Fruit fly (Drosophila melanogaster) whole organism, embryonic: Measurements from ENCODE around the gene CG32032.

Experiments
- Ada2b ChIP-seq: fragments of 200-800 bp; sonication (Bioruptor generic); IDR thresholded peaks from 2 replicates; pipeline ENCODE4 v1.3.6; 2022; ENCODE audit warnings: missing biosample characterization, missing genetic modification characterization
- CG11398 ChIP-seq: fragments of 200-800 bp; sonication (Bioruptor generic); optimal IDR thresholded peaks from 2 replicates; lab custom pipeline; 2016; ENCODE audit warnings: missing biosample characterization, missing genetic modification characterization
- CG11504 ChIP-seq: fragments of 200-800 bp; sonication (Bioruptor generic); optimal IDR thresholded peaks from 3 replicates; lab custom pipeline; 2019; ENCODE audit warnings: missing biosample characterization, mild to moderate bottlenecking, missing genetic modification characterization, moderate library complexity
- CG12071 ChIP-seq: fragments of 200-800 bp; sonication (Bioruptor generic); optimal IDR thresholded peaks from 3 replicates; lab custom pipeline; 2018; ENCODE audit warnings: missing biosample characterization, mild to moderate bottlenecking, missing genetic modification characterization
- CG12299 ChIP-seq: fragments of 200-800 bp; sonication (Bioruptor generic); optimal IDR thresholded peaks from 2 replicates; lab custom pipeline; 2018; ENCODE audit warnings: missing biosample characterization, mild to moderate bottlenecking, missing genetic modification characterization
- CG13287 ChIP-seq: fragments of 200-800 bp; sonication (Bioruptor generic); IDR thresholded peaks from 2 replicates; pipeline ENCODE4 v1.3.6; 2022; ENCODE audit warnings: missing biosample characterization, missing genetic modification characterization; ENCODE audit not compliant: partially characterized antibody
- CG15269 ChIP-seq: fragments of 200-800 bp; sonication (Bioruptor generic); optimal IDR thresholded peaks from 2 replicates; lab custom pipeline; 2018; ENCODE audit warnings: missing biosample characterization, mild to moderate bottlenecking, missing genetic modification characterization, moderate library complexity
- CG1529 ChIP-seq: fragments of 200-800 bp; sonication (Bioruptor generic); optimal IDR thresholded peaks from 3 replicates; lab custom pipeline; 2018; ENCODE audit warnings: missing biosample characterization, missing genetic modification characterization
- CG1602 ChIP-seq: fragments of 200-800 bp; sonication (Bioruptor generic); optimal IDR thresholded peaks from 3 replicates; lab custom pipeline; 2016; ENCODE audit warnings: missing biosample characterization, missing genetic modification characterization
- CG16779 ChIP-seq: fragments of 200-800 bp; sonication (Bioruptor generic); IDR thresholded peaks from 2 replicates; pipeline ENCODE4 v1.3.6; 2022; ENCODE audit warnings: missing biosample characterization, missing genetic modification characterization
- CG17361 ChIP-seq: fragments of 200-800 bp; sonication (Bioruptor generic); IDR thresholded peaks from 3 replicates; pipeline ENCODE4 v1.3.6; 2022; ENCODE audit warnings: missing biosample characterization, missing genetic modification characterization
- CG17385 ChIP-seq: fragments of 200-800 bp; sonication (Bioruptor generic); optimal IDR thresholded peaks from 3 replicates; lab custom pipeline; 2018; ENCODE audit warnings: missing biosample characterization, mild to moderate bottlenecking, missing genetic modification characterization
- CG17829 ChIP-seq: fragments of 200-800 bp; optimal IDR thresholded peaks from 2 replicates; lab custom pipeline; 2019; ENCODE audit warnings: missing biosample characterization, mild to moderate bottlenecking, missing genetic modification characterization, moderate library complexity
- CG34376 ChIP-seq: fragments of 200-800 bp; sonication (Bioruptor generic); optimal IDR thresholded peaks from 2 replicates; lab custom pipeline; 2018; ENCODE audit warnings: missing biosample characterization, mild to moderate bottlenecking, missing genetic modification characterization
- CG3838 ChIP-seq: fragments of 200-800 bp; sonication (Bioruptor generic); optimal IDR thresholded peaks from 3 replicates; lab custom pipeline; 2016; ENCODE audit warnings: missing biosample characterization, missing genetic modification characterization
- CG6254 ChIP-seq: fragments of 200-800 bp; sonication (Bioruptor generic); optimal IDR thresholded peaks from 3 replicates; lab custom pipeline; 2017; ENCODE audit warnings: mild to moderate bottlenecking, missing biosample characterization, missing genetic modification reagents, missing genetic modification characterization
- CHES-1-like ChIP-seq: fragments of 200-800 bp; sonication (Bioruptor generic); optimal IDR thresholded peaks from 2 replicates; lab custom pipeline; 2016; ENCODE audit warnings: missing biosample characterization, missing genetic modification characterization
- CTCF ChIP-seq: fragments of 200-800 bp; sonication (Bioruptor generic); optimal IDR thresholded peaks from 2 replicates; lab custom pipeline; 2017; ENCODE audit warnings: missing biosample characterization, mild to moderate bottlenecking, missing genetic modification characterization, moderate library complexity
- CoRest ChIP-seq: fragments of 200-800 bp; sonication (Bioruptor generic); optimal IDR thresholded peaks from 3 replicates; lab custom pipeline; 2018; ENCODE audit warnings: missing biosample characterization, mild to moderate bottlenecking, missing genetic modification characterization, moderate library complexity
- Dll ChIP-seq: fragments of 200-800 bp; sonication (Bioruptor generic); IDR thresholded peaks from 4 replicates; pipeline ENCODE4 v1.3.6; 2022; ENCODE audit warnings: missing biosample characterization, missing genetic modification characterization; ENCODE audit not compliant: partially characterized antibody
- Doc3 ChIP-seq: fragments of 200-800 bp; sonication (Bioruptor generic); IDR thresholded peaks from 3 replicates; pipeline ENCODE4 v1.3.6; 2022; ENCODE audit warnings: missing biosample characterization, missing genetic modification characterization; ENCODE audit not compliant: partially characterized antibody
- E2f2 ChIP-seq: fragments of 200-800 bp; sonication (Bioruptor generic); IDR thresholded peaks from 2 replicates; pipeline ENCODE4 v1.3.6; 2022; ENCODE audit warnings: missing biosample characterization, missing genetic modification characterization
- GATAe ChIP-seq: fragments of 200-800 bp; sonication (Bioruptor generic); conservative IDR thresholded peaks from 2 replicates; pipeline ENCODE4 v1.3.6; 2022; ENCODE audit warnings: missing biosample characterization, missing genetic modification characterization
- HLH4C ChIP-seq: fragments of 200-800 bp; sonication (Bioruptor generic); IDR thresholded peaks from 3 replicates; pipeline ENCODE4 v1.3.6; 2022; ENCODE audit warnings: missing biosample characterization, missing genetic modification characterization; ENCODE audit not compliant: partially characterized antibody
- HLH54F ChIP-seq: fragments of 200-800 bp; sonication (Bioruptor generic); optimal IDR thresholded peaks from 3 replicates; lab custom pipeline; 2016; ENCODE audit warnings: missing biosample characterization, missing genetic modification characterization
- Kr ChIP-seq: fragments of 200-800 bp; sonication (Bioruptor generic); optimal IDR thresholded peaks from 2 replicates; lab custom pipeline; 2017; ENCODE audit warnings: missing biosample characterization, mild to moderate bottlenecking, missing genetic modification characterization
- Ptx1 ChIP-seq: fragments of 200-800 bp; sonication (Bioruptor generic); IDR thresholded peaks from 2 replicates; pipeline ENCODE4 v1.3.6; 2022; ENCODE audit warnings: missing biosample characterization, missing genetic modification characterization
- Rx ChIP-seq: fragments of 200-800 bp; sonication (Bioruptor generic); IDR thresholded peaks from 2 replicates; pipeline ENCODE4 v1.3.6; 2022; ENCODE audit warnings: missing biosample characterization, missing genetic modification characterization
- az2 ChIP-seq: fragments of 200-800 bp; sonication (Bioruptor generic); optimal IDR thresholded peaks from 3 replicates; lab custom pipeline; 2016; ENCODE audit warnings: missing biosample characterization, missing genetic modification characterization
- bbx ChIP-seq: fragments of 200-800 bp; sonication (Bioruptor generic); IDR thresholded peaks from 2 replicates; pipeline ENCODE4 v1.3.6; 2022; ENCODE audit warnings: missing biosample characterization, missing genetic modification characterization; ENCODE audit not compliant: partially characterized antibody
- chinmo ChIP-seq: fragments of 200-800 bp; sonication (Bioruptor generic); IDR thresholded peaks from 4 replicates; pipeline ENCODE4 v1.3.6; 2022; ENCODE audit warnings: missing biosample characterization, missing genetic modification characterization; ENCODE audit not compliant: partially characterized antibody
- croc ChIP-seq: fragments of 200-800 bp; sonication (Bioruptor generic); conservative IDR thresholded peaks from 3 replicates; pipeline ENCODE4 v1.3.6; 2022; ENCODE audit warnings: missing biosample characterization, missing genetic modification characterization
- cwo ChIP-seq: fragments of 200-800 bp; sonication (Bioruptor generic); optimal IDR thresholded peaks from 3 replicates; lab custom pipeline; 2017; ENCODE audit warnings: missing biosample characterization, missing genetic modification characterization, mild to moderate bottlenecking, moderate library complexity, missing genetic modification reagents
- gem ChIP-seq: fragments of 200-800 bp; sonication (Bioruptor generic); optimal IDR thresholded peaks from 2 replicates; lab custom pipeline; 2019; ENCODE audit warnings: missing biosample characterization, mild to moderate bottlenecking, missing genetic modification characterization, moderate library complexity
- gfzf ChIP-seq: fragments of 200-800 bp; sonication (Bioruptor generic); optimal IDR thresholded peaks from 2 replicates; lab custom pipeline; 2016; ENCODE audit warnings: missing biosample characterization, mild to moderate bottlenecking, missing genetic modification characterization, moderate library complexity
- inv ChIP-seq: fragments of 200-800 bp; sonication (Bioruptor generic); IDR thresholded peaks from 2 replicates; pipeline ENCODE4 v1.3.6; 2022; ENCODE audit warnings: missing biosample characterization, missing genetic modification characterization; ENCODE audit not compliant: partially characterized antibody
- kni ChIP-seq: fragments of 200-800 bp; sonication (Bioruptor generic); optimal IDR thresholded peaks from 3 replicates; lab custom pipeline; 2017; ENCODE audit warnings: mild to moderate bottlenecking, missing biosample characterization, missing genetic modification reagents, missing genetic modification characterization
- nerfin-1 ChIP-seq: fragments of 200-800 bp; sonication (Bioruptor generic); optimal IDR thresholded peaks from 3 replicates; lab custom pipeline; 2019; ENCODE audit warnings: missing biosample characterization, mild to moderate bottlenecking, missing genetic modification characterization, moderate library complexity
- nmo ChIP-seq: fragments of 200-800 bp; sonication (Bioruptor generic); optimal IDR thresholded peaks from 2 replicates; lab custom pipeline; 2018; ENCODE audit warnings: missing biosample characterization, mild to moderate bottlenecking, missing genetic modification characterization, moderate library complexity
- onecut ChIP-seq: fragments of 200-800 bp; sonication (Bioruptor generic); IDR thresholded peaks from 2 replicates; pipeline ENCODE4 v1.3.6; 2022; ENCODE audit warnings: missing biosample characterization, missing genetic modification characterization
- pros ChIP-seq: fragments of 200-800 bp; sonication (Bioruptor generic); optimal IDR thresholded peaks from 3 replicates; lab custom pipeline; 2019; ENCODE audit warnings: missing biosample characterization, mild to moderate bottlenecking, missing genetic modification characterization, moderate library complexity
- pum ChIP-seq: fragments of 200-800 bp; sonication (Bioruptor generic); optimal IDR thresholded peaks from 2 replicates; lab custom pipeline; 2016; ENCODE audit warnings: missing biosample characterization, missing genetic modification characterization
- sens ChIP-seq: fragments of 200-800 bp; sonication (Bioruptor generic); peaks from one replicate; lab custom pipeline; 2016; ENCODE audit warnings: missing biosample characterization, missing genetic modification characterization
- tna ChIP-seq: fragments of 200-800 bp; sonication (Bioruptor generic); IDR thresholded peaks from 2 replicates; pipeline ENCODE4 v1.3.6; 2022; ENCODE audit warnings: missing biosample characterization, missing genetic modification characterization; ENCODE audit not compliant: partially characterized antibody
- trh ChIP-seq: fragments of 200-800 bp; sonication (Bioruptor generic); optimal IDR thresholded peaks from 2 replicates; lab custom pipeline; 2016; ENCODE audit warnings: missing biosample characterization, missing genetic modification characterization
- unc-4 ChIP-seq: fragments of 200-800 bp; sonication (Bioruptor generic); IDR thresholded peaks from 2 replicates; pipeline ENCODE4 v1.3.6; 2022; ENCODE audit warnings: missing biosample characterization, missing genetic modification characterization; ENCODE audit not compliant: partially characterized antibody
- zen ChIP-seq: fragments of 200-800 bp; sonication (Bioruptor generic); optimal IDR thresholded peaks from 3 replicates; lab custom pipeline; 2018; ENCODE audit warnings: missing biosample characterization, mild to moderate bottlenecking, missing genetic modification characterization, moderate library complexity

The CG32032 gene

dm6 chr3L:9136976-9137954 lies 44.4 kb downstream of the CG32032 start, which contains the start of the genes Use1 and nwk (continued):
- TF ChIP-seq tna (GFP tag; lab: Robert Waterston, UW) = 0 out of 2 replicates have a peak, but pooled peaks have one; percentile 21
- TF ChIP-seq HLH4C = peak; percentile 62; the same call in 2 of the 3 replicates
- peak; percentile 60 for TF ChIP-seq cwo (GFP tag; lab: Kevin White, UChicago)
- TF ChIP-seq gfzf (GFP tag; lab: Kevin White, UChicago) = peak; percentile 72
- TF ChIP-seq sens (GFP tag; lab: Kevin White, UChicago) = peak; percentile 81
- TF ChIP-seq HLH54F (GFP tag; lab: Kevin White, UChicago) = no peak
- peak; percentile 94 for TF ChIP-seq onecut
- peak; percentile 28; the same call in 1 of the 3 replicates for TF ChIP-seq CG17361 (GFP tag; lab: Robert Waterston, UW)
- TF ChIP-seq trh (GFP tag; lab: Kevin White, UChicago) = no peak
- no peak for TF ChIP-seq CG6254
- TF ChIP-seq pros (GFP tag; lab: Kevin White, UChicago) = peak; percentile 73
- TF ChIP-seq CG1529 (GFP tag; lab: Kevin White, UChicago) = no peak
- TF ChIP-seq Kr (GFP tag; lab: Kevin White, UChicago) = no peak
- TF ChIP-seq CG15269 (tag; lab: Kevin White, UChicago) = no peak
- peak; percentile 19 for TF ChIP-seq CG17829 (tag; lab: Kevin White, UChicago)
- peak; percentile 51; the same call in 1 of the 2 replicates for TF ChIP-seq E2f2 (GFP tag; lab: Robert Waterston, UW)
- TF ChIP-seq CG12071 (GFP tag; lab: Kevin White, UChicago) = no peak
- peak; percentile 33 for TF ChIP-seq CoRest (tag; lab: Kevin White, UChicago)
- no peak for TF ChIP-seq CG11398 (GFP tag; lab: Kevin White, UChicago)
- peak; percentile 76 for TF ChIP-seq unc-4 (GFP tag; lab: Robert Waterston, UW)
- peak; percentile 87 for TF ChIP-seq Dll (GFP tag; lab: Robert Waterston, UW)
- no peak for TF ChIP-seq croc (GFP tag; lab: Robert Waterston, UW)
- TF ChIP-seq bbx (GFP tag; lab: Robert Waterston, UW) = peak; percentile 69
- peak; percentile 49 for TF ChIP-seq nmo (GFP tag; lab: Kevin White, UChicago)
- TF ChIP-seq CG3838 (GFP tag; lab: Kevin White, UChicago) = no peak
- TF ChIP-seq CG16779 (GFP tag; lab: Robert Waterston, UW) = 0 out of 2 replicates have a peak, but pooled peaks have one; percentile 46
- no peak for TF ChIP-seq zen (tag; lab: Kevin White, UChicago)
- no peak for TF ChIP-seq CG17385 (GFP tag; lab: Kevin White, UChicago)
- TF ChIP-seq Ptx1 (GFP tag; lab: Robert Waterston, UW) = peak; percentile 23; the same call in 1 of the 2 replicates
- TF ChIP-seq Ada2b = no peak
- peak; percentile 51 for TF ChIP-seq CTCF
- peak; percentile 50; the same call in 1 of the 2 replicates for TF ChIP-seq GATAe (GFP tag; lab: Robert Waterston, UW)
- peak; percentile 46 for TF ChIP-seq gem (tag; lab: Kevin White, UChicago)
- TF ChIP-seq CG13287 (GFP tag; lab: Robert Waterston, UW) = peak; percentile 86
- no peak for TF ChIP-seq az2 (GFP tag; lab: Kevin White, UChicago)
- no peak for TF ChIP-seq CG12299 (tag; lab: Kevin White, UChicago)
- peak; percentile 67 for TF ChIP-seq Doc3 (GFP tag; lab: Robert Waterston, UW)
- TF ChIP-seq CG1602 (GFP tag; lab: Kevin White, UChicago) = no peak
- TF ChIP-seq kni (GFP tag; lab: Kevin White, UChicago) = no peak
- TF ChIP-seq CG34376 (GFP tag; lab: Kevin White, UChicago) = peak; percentile 58
- peak; percentile 84 for TF ChIP-seq nerfin-1
- TF ChIP-seq CHES-1-like (GFP tag; lab: Kevin White, UChicago) = peak; percentile 1
- peak; percentile 63 for TF ChIP-seq inv (GFP tag; lab: Robert Waterston, UW)
- TF ChIP-seq pum = no peak
- TF ChIP-seq chinmo (GFP tag; lab: Robert Waterston, UW) = 0 out of 4 replicates have a peak, but pooled peaks have one; percentile 59
- no peak for TF ChIP-seq Rx (GFP tag; lab: Robert Waterston, UW)
- peak; percentile 30 for TF ChIP-seq CG11504 (tag; lab: Kevin White, UChicago)
